Worm (Caenorhabditis elegans) whole organism, late embryonic: Measurements from ENCODE around the gene hot-3.

Experiments used
- F13H6.1 ChIP-seq: sonication (generic microtip); optimal IDR thresholded peaks from 2 replicates; lab custom pipeline; 2016; ENCODE audit warnings: missing genetic modification characterization, missing compliant biosample characterization
- K02D7.2 ChIP-seq: sonication (generic microtip); optimal IDR thresholded peaks from 2 replicates; lab custom pipeline; 2017; ENCODE audit warnings: mild to moderate bottlenecking, missing genetic modification characterization, missing compliant biosample characterization
- K09A11.1 ChIP-seq: sonication (generic microtip); optimal IDR thresholded peaks from 2 replicates; lab custom pipeline; 2017; ENCODE audit warnings: antibody characterized with exemption, mild to moderate bottlenecking, missing genetic modification characterization, missing compliant biosample characterization; ENCODE audit not compliant: insufficient read depth
- T23F11.4 ChIP-seq: fragments of 200-800 bp; sonication (Bioruptor generic); optimal IDR thresholded peaks from 2 replicates; lab custom pipeline; 2018; ENCODE audit warnings: mild to moderate bottlenecking, missing genetic modification characterization, missing compliant biosample characterization
- ahr-1 ChIP-seq: sonication (generic microtip); optimal IDR thresholded peaks from 2 replicates; lab custom pipeline; 2016; ENCODE audit warnings: missing genetic modification characterization, missing compliant biosample characterization
- ama-1 ChIP-seq: fragments of 150-350 bp; optimal IDR thresholded peaks from 2 replicates; lab custom pipeline; 2014
- ceh-14 ChIP-seq: sonication (generic microtip); optimal IDR thresholded peaks from 2 replicates; lab custom pipeline; 2016; ENCODE audit warnings: missing genotype, missing genetic modification characterization, missing compliant biosample characterization
- ceh-18 ChIP-seq: sonication (generic microtip); optimal IDR thresholded peaks from 2 replicates; lab custom pipeline; 2016; ENCODE audit warnings: missing genetic modification characterization, missing compliant biosample characterization
- ceh-19 ChIP-seq: fragments of 200-800 bp; sonication (Bioruptor generic); optimal IDR thresholded peaks from 2 replicates; lab custom pipeline; 2018; ENCODE audit warnings: mild to moderate bottlenecking, missing genetic modification characterization, missing compliant biosample characterization
- ceh-22 ChIP-seq: sonication (generic microtip); optimal IDR thresholded peaks from 2 replicates; lab custom pipeline; 2017; ENCODE audit warnings: missing biosample characterization, missing genetic modification characterization
- ceh-24 ChIP-seq: sonication (generic microtip); optimal IDR thresholded peaks from 2 replicates; lab custom pipeline; 2016; ENCODE audit warnings: mild to moderate bottlenecking, missing genetic modification characterization, missing compliant biosample characterization
- ceh-30 ChIP-seq: fragments of 150-350 bp; optimal IDR thresholded peaks from 2 replicates; lab custom pipeline; 2014; ENCODE audit warnings: missing biosample characterization, missing genetic modification characterization
- ceh-48 ChIP-seq: sonication (generic microtip); optimal IDR thresholded peaks from 2 replicates; lab custom pipeline; 2016; ENCODE audit warnings: missing genetic modification characterization, inconsistent platforms, missing compliant biosample characterization
- ceh-6 ChIP-seq: fragments of 200-800 bp; sonication (Bioruptor generic); optimal IDR thresholded peaks from 2 replicates; lab custom pipeline; 2018; ENCODE audit warnings: mild to moderate bottlenecking, missing genetic modification characterization, missing compliant biosample characterization
- ceh-9 ChIP-seq: sonication (generic microtip); optimal IDR thresholded peaks from 2 replicates; lab custom pipeline; 2016; ENCODE audit warnings: mild to moderate bottlenecking, missing genetic modification characterization, inconsistent platforms, missing compliant biosample characterization
- dmd-4 ChIP-seq: sonication (generic microtip); optimal IDR thresholded peaks from 2 replicates; lab custom pipeline; 2016; ENCODE audit warnings: borderline replicate concordance, missing genetic modification characterization, missing compliant biosample characterization
- dve-1 ChIP-seq: sonication (generic microtip); optimal IDR thresholded peaks from 2 replicates; lab custom pipeline; 2017; ENCODE audit warnings: antibody characterized with exemption, mild to moderate bottlenecking, missing genetic modification characterization, missing compliant biosample characterization
- elt-2 ChIP-seq: sonication (generic microtip); optimal IDR thresholded peaks from 2 replicates; lab custom pipeline; 2016; ENCODE audit warnings: missing genetic modification reagents, missing genetic modification characterization, missing compliant biosample characterization
- eyg-1 ChIP-seq: sonication (generic microtip); optimal IDR thresholded peaks from 2 replicates; lab custom pipeline; 2016; ENCODE audit warnings: missing genotype, missing genetic modification characterization, missing compliant biosample characterization
- fax-1 ChIP-seq: sonication (generic microtip); optimal IDR thresholded peaks from 2 replicates; lab custom pipeline; 2016; ENCODE audit warnings: missing genotype, missing genetic modification characterization, missing compliant biosample characterization
- fkh-6 ChIP-seq: sonication (generic microtip); optimal IDR thresholded peaks from 2 replicates; lab custom pipeline; 2016; ENCODE audit warnings: missing genetic modification characterization, missing compliant biosample characterization
- hlh-30 ChIP-seq: sonication (generic microtip); optimal IDR thresholded peaks from 2 replicates; lab custom pipeline; 2017; ENCODE audit warnings: antibody characterized with exemption, missing genetic modification characterization, missing compliant biosample characterization; ENCODE audit not compliant: insufficient read depth
- hlh-6 ChIP-seq: sonication (generic microtip); optimal IDR thresholded peaks from 2 replicates; lab custom pipeline; 2016; ENCODE audit warnings: missing genotype, missing genetic modification characterization, missing compliant biosample characterization
- hlh-8 ChIP-seq: sonication (generic microtip); optimal IDR thresholded peaks from 2 replicates; lab custom pipeline; 2016; ENCODE audit warnings: missing genotype, missing genetic modification characterization, missing compliant biosample characterization
- madf-2 ChIP-seq: sonication (generic microtip); optimal IDR thresholded peaks from 2 replicates; lab custom pipeline; 2017; ENCODE audit warnings: missing genetic modification characterization, missing compliant biosample characterization
- npax-4 ChIP-seq: sonication (generic microtip); optimal IDR thresholded peaks from 2 replicates; lab custom pipeline; 2016; ENCODE audit warnings: missing genetic modification characterization, missing compliant biosample characterization
- pag-3 ChIP-seq: sonication (generic microtip); optimal IDR thresholded peaks from 2 replicates; lab custom pipeline; 2016; ENCODE audit warnings: missing compliant biosample characterization, missing genetic modification characterization, borderline replicate concordance
- pha-2 ChIP-seq: sonication (generic microtip); optimal IDR thresholded peaks from 2 replicates; lab custom pipeline; 2017; ENCODE audit warnings: mild to moderate bottlenecking, missing genetic modification characterization, missing compliant biosample characterization
- pha-4 ChIP-seq: fragments of 150-350 bp; optimal IDR thresholded peaks from 2 replicates; lab custom pipeline; 2018; ENCODE audit warnings: missing biosample characterization, missing genetic modification reagents, missing genetic modification characterization
- pqm-1 ChIP-seq: sonication (generic microtip); optimal IDR thresholded peaks from 2 replicates; lab custom pipeline; 2016; ENCODE audit warnings: missing genetic modification characterization, missing compliant biosample characterization
- pros-1 ChIP-seq: fragments of 150-350 bp; optimal IDR thresholded peaks from 2 replicates; lab custom pipeline; 2014; ENCODE audit warnings: missing biosample characterization, missing genetic modification reagents, missing genetic modification characterization
- ref-2 ChIP-seq: sonication (generic microtip); optimal IDR thresholded peaks from 2 replicates; lab custom pipeline; 2016; ENCODE audit warnings: missing genetic modification characterization, missing compliant biosample characterization
- sdc-2 ChIP-seq: sonication (generic microtip); optimal IDR thresholded peaks from 2 replicates; lab custom pipeline; 2016; ENCODE audit warnings: missing genotype, missing genetic modification characterization, missing compliant biosample characterization
- tbx-7 ChIP-seq: sonication (generic microtip); optimal IDR thresholded peaks from 2 replicates; lab custom pipeline; 2016; ENCODE audit warnings: missing genotype, missing genetic modification characterization, missing compliant biosample characterization
- ttx-3 ChIP-seq: sonication (generic microtip); optimal IDR thresholded peaks from 2 replicates; lab custom pipeline; 2016; ENCODE audit warnings: missing genetic modification reagents, missing genetic modification characterization, missing compliant biosample characterization
- unc-3 ChIP-seq, 2 experiments: fragments of 200-800 bp in 1 of 2; sonication (Bioruptor generic) in 1 of 2; sonication (generic microtip) in 1 of 2; conservative IDR thresholded peaks in 1 of 2; optimal IDR thresholded peaks in 1 of 2; 2 replicates each; pipeline versions ENCODE4 v1.3.6 to Lab custom; 2016 to 2022; ENCODE audit warnings: missing compliant biosample characterization in 2 of 2, missing genetic modification characterization in 2 of 2, missing genetic modification reagents in 1 of 2
- unc-42 ChIP-seq: sonication (generic microtip); optimal IDR thresholded peaks from 2 replicates; lab custom pipeline; 2016; ENCODE audit warnings: missing genotype, missing genetic modification characterization, missing compliant biosample characterization
- unc-86 ChIP-seq: sonication (generic microtip); optimal IDR thresholded peaks from 2 replicates; lab custom pipeline; 2016; ENCODE audit warnings: missing genetic modification characterization, missing compliant biosample characterization

The hot-3 gene

DNA sequence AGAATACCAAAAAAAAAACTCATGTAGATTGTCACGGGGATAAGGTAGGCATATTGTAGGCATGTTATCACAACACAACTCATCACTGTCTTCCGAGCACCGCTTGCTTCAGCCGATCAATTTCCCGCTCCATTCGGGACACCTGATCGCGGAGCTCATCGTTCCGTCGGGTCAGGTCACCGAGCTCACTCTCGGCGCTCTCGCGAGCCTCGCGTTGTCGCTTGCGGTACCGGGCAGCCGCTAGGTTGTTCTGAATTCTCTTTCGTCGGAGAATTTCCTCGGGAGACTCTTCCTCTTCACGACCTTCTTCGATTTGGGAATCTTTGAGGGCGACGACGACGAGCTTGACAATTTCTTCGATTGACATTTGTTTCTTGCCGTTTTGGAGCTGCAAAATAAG lies 20.1 kb upstream of the hot-3 start:
- TF ChIP-seq ceh-6 (GFP tag; lab: Kevin White, UChicago) (no peak), ceh-30 (no peak), ahr-1 (no peak), unc-86 (tag; lab: Kevin White, UChicago) (no peak), dmd-4 (tag; lab: Kevin White, UChicago) (no peak), npax-4 (no peak), T23F11.4 (GFP tag; lab: Kevin White, UChicago) (no peak), ceh-48 (tag; lab: Kevin White, UChicago) (no peak), ref-2 (tag; lab: Kevin White, UChicago) (no peak), dve-1 (tag; lab: Kevin White, UChicago) (no peak), fax-1 (no peak)

DNA sequence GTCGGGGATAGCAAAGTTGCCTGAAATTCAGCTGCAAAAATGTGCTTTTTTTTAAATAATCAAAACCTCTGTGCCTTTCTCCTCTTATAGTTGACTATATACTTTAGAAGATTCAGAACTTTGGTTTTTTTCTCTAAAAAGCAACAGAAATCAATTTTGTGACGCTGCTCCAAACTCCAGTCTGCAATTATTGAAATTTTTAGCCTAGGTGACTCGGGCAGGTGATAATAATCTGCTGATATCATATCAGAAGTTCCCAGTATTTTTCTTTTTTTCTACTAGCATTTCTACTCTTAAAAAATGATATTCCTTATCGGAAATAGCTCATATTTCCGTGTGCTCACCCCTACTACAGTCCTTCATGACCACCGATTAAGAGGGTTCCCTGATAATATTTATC lies 17.4 kb upstream of the hot-3 start, which contains the start of gene sre-44:
Gene sre-44 (plus strand): TSS at position 301 of the 400 bp plus-strand sequence.
- TF ChIP-seq elt-2 (tag; lab: Kevin White, UChicago) (peak; percentile 54), unc-3 (GFP tag; conservative IDR thresholded peaks at IDR 0.05; lab: Robert Waterston, UW) (no peak), unc-3 (tag; optimal IDR thresholded peaks at IDR 0.05; lab: Kevin White, UChicago) (no peak), pros-1 (no peak)

DNA sequence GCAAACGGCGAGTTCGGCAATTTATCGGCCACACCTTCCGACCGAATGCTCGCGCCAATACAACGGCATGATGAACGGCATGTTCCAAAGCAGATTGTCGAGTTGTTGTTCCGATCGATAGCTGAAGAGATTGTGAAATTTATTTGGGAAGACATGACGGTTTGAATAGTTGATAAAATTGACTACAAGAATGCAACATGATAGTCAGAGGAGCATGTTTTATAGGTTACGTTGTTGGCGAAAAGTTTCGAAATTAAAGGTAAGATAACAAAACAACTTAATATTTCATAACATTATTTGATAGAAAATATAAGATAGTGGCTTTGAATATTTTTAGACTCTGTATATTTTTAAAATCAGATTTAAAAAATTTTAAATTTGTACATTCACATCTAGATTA lies 13.7 kb upstream of the hot-3 start:
- no peak for TF ChIP-seq F13H6.1 (tag; lab: Kevin White, UChicago)
- no peak for TF ChIP-seq ttx-3 (tag; lab: Kevin White, UChicago)
- TF ChIP-seq ceh-22: no peak

DNA sequence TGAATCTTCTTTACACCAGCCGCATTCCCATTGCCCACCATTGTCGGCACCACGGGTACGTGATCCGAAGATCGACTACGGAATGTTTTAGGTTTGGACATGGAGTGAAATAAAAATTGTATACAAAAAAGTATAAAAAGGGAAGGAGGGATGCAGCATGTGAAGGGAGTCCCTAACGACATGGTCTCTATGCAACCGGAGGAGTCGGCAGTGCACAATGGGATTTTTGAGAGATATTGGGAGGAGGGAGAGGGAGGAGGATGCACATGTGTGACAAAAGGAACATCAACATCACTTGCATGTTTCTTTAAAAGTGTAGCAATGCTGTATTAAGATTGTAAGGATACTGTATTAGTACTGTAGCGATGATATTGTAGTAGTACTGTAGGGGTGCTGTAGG lies 7.7 kb upstream of the hot-3 start, which contains the start of gene W07G1.1:
Gene W07G1.1 (minus strand): TSS at position 101 of the 400 bp plus-strand sequence.
- TF ChIP-seq hlh-8 (tag; lab: Kevin White, UChicago) (no peak), ceh-18 (tag; lab: Kevin White, UChicago) (no peak), ceh-48 (tag; lab: Kevin White, UChicago) (no peak), elt-2 (tag; lab: Kevin White, UChicago) (no peak), pha-4 (tag; lab: Kevin White, UChicago) (no peak), unc-86 (tag; lab: Kevin White, UChicago) (no peak), F13H6.1 (tag; lab: Kevin White, UChicago) (no peak)

DNA sequence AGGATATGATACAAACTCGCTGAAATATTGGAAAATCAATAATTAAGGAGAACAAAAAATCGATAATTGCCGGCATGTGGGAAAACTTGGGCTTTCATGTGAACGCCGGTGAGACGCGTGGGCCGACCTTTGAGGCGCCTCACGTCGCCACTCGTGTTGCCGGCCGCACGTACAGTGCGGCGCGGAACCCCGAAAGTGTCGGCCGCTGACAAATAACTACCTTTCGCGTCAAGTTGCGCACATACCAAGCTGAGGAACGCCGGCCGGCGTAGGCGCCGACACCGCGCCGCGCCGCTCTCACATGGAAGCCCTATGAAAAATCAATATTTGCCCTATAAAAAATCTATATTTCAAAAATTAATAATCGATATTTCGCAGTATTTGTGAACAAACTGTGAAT lies 6.4 kb upstream of the hot-3 start:
- TF ChIP-seq ceh-19 (no peak), unc-3 (GFP tag; conservative IDR thresholded peaks at IDR 0.05; lab: Robert Waterston, UW) (no peak), unc-3 (tag; optimal IDR thresholded peaks at IDR 0.05; lab: Kevin White, UChicago) (no peak), ttx-3 (tag; lab: Kevin White, UChicago) (no peak)

DNA sequence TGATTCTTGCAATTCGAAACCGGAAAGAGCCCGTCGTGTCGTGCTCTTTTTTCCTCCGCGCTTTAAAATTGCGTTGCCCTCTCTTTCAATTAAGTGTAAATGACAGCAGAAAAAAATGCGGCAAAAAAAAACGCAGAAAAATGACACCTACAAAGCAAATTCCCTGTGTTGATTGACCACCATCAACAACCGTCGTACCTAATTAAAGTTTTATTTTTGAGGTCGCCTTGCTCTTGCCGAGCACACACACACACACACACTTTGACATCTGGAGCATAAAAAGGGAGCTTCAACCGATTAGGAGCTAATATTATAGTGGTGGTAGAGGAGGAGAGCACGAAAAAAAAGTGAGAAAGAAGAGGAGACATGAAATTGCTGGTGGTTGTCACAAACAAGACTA lies 4.1 kb upstream of the hot-3 start:
- TF ChIP-seq sdc-2 (no peak), eyg-1 (tag; lab: Kevin White, UChicago) (no peak), npax-4 (no peak), ceh-9 (tag; lab: Kevin White, UChicago) (no peak), pqm-1 (no peak), T23F11.4 (GFP tag; lab: Kevin White, UChicago) (no peak), pha-2 (tag; lab: Kevin White, UChicago) (no peak), unc-42 (no peak), tbx-7 (tag; lab: Kevin White, UChicago) (no peak), pros-1 (no peak), hlh-6 (tag; lab: Kevin White, UChicago) (no peak), ama-1 (lab: Kevin White, UChicago) (no peak)

DNA sequence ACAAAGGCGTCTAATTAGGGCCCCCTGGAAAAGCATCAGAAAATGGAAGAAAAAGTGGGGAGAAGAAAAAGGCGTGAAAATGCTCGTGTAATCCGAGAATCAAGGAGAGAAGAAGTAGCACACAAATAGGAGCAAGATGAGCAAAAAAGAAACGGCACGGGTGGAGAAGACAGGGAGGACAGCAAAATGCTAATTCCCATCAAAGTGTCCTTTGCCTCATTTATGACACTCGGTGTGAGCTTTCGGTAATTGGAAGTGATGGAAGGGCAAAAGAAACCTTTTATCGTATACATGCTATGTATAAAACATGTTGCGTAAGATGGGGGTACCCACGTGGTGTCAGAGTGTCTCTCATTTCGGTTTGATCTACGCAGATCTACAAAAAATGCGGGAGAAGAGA lies 1.7 kb upstream of the hot-3 start:
- TF ChIP-seq fkh-6: no peak
- TF ChIP-seq K09A11.1 (tag; lab: Kevin White, UChicago): no peak
- TF ChIP-seq hlh-30 (tag; lab: Kevin White, UChicago): no peak
- TF ChIP-seq tbx-7 (tag; lab: Kevin White, UChicago): no peak
- no peak for TF ChIP-seq ceh-24
- no peak for TF ChIP-seq ama-1 (lab: Kevin White, UChicago)
- no peak for TF ChIP-seq pag-3
- no peak for TF ChIP-seq madf-2 (tag; lab: Kevin White, UChicago)
- TF ChIP-seq K02D7.2 (tag; lab: Kevin White, UChicago): no peak
- TF ChIP-seq ceh-18 (tag; lab: Kevin White, UChicago): no peak
- no peak for TF ChIP-seq ceh-14 (tag; lab: Kevin White, UChicago)
